Worm (Caenorhabditis elegans) whole organism, L3 larva: Measurements from ENCODE around the gene C17F4.8.

Source experiments
- nhr-11 ChIP-seq: fragments of 150-350 bp; optimal IDR thresholded peaks from 2 replicates; lab custom pipeline; 2014; ENCODE audit warnings: missing biosample characterization, missing genetic modification characterization
- nhr-76 ChIP-seq: fragments of 150-350 bp; sonication (generic microtip); optimal IDR thresholded peaks from 5 replicates; lab custom pipeline; 2014; ENCODE audit warnings: missing biosample characterization, missing genetic modification characterization
- unc-62 ChIP-seq: fragments of 150-350 bp; sonication (generic microtip); optimal IDR thresholded peaks from 4 replicates; lab custom pipeline; 2014; ENCODE audit warnings: missing biosample characterization, missing genetic modification reagents, missing genetic modification characterization
- ztf-11 ChIP-seq: fragments of 150-350 bp; optimal IDR thresholded peaks from 2 replicates; lab custom pipeline; 2014; ENCODE audit warnings: missing biosample characterization, missing genetic modification characterization

DNA sequence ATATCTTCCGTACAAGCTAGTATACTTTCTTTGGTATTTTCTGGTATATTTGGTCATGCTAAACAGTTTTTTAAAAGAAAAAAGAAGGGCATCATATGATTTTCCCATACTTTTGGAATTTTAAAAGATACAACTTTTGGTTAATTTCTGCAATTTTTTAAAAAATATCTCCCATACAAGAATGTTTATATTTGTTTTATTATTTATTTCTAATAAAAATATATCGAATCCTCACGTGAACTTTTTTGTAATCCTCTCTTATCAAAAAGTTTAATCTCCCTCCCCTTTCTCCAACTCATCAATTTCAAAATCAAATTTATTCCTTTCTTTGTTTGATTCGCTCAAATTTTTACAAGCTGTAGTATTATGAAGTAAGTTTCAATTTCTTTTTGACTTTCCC is 47.7 kb upstream of the C17F4.8 start, which contains the start of gene nep-13:
- TF ChIP-seq nhr-11 (tag; lab: Kevin White, UChicago) (no peak), ztf-11 (tag; lab: Kevin White, UChicago) (no peak), nhr-76 (tag; lab: Kevin White, UChicago) (no peak), unc-62 (GFP tag; lab: Kevin White, UChicago) (no peak)
